Worm (Caenorhabditis elegans) whole organism, L4/young adult: Measurements from ENCODE around the gene gcy-12.

Experiments
- W03F9.2 ChIP-seq: fragments of 150-350 bp; optimal IDR thresholded peaks from 2 replicates; lab custom pipeline; 2014; ENCODE audit warnings: missing biosample characterization, missing genetic modification characterization
- dao-5 ChIP-seq: sonication (generic microtip); optimal IDR thresholded peaks from 2 replicates; lab custom pipeline; 2016; ENCODE audit warnings: missing genotype, missing genetic modification characterization, moderate library complexity, missing compliant biosample characterization
- him-1 ChIP-seq: sonication (generic microtip); optimal IDR thresholded peaks from 2 replicates; lab custom pipeline; 2016; ENCODE audit warnings: missing genotype, missing genetic modification reagents, missing genetic modification characterization, missing compliant biosample characterization

Gene gcy-12

DNA sequence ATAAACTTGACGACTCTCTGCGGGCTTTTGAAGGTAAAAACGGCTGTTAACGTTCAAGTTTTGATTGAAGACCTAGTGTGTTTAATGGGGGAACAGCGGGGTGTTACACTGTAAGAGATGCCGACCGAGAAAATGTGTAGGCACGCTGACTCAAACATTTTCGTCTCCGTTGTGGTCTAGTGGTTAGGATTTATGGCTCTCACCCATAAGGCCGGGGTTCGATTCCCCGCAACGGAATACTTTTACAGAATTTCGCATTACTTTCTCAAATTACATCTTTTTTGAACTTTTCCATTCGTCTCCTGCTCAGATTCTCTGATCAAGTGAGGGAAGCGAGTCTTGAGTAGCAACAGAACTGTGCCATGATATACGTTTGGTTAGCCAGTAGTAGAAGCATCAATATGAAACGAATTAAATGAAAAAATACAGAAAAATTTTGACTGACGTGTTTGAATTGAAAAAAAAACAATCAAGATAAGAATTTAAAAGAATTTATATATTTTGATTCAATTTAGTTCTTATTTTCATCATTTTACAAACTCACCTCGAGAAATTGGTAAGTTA, 18.5 kb upstream of the gcy-12 start, which contains the start of gene ZK622.1:
Gene ZK622.1 (plus strand): TSS at position 514 of the 564 bp plus-strand sequence.
- TF ChIP-seq him-1 (tag; lab: Kevin White, UChicago) (no peak), dao-5 (tag; lab: Kevin White, UChicago) (peak; percentile 24), W03F9.2 (tag; lab: Kevin White, UChicago) (no peak)

DNA sequence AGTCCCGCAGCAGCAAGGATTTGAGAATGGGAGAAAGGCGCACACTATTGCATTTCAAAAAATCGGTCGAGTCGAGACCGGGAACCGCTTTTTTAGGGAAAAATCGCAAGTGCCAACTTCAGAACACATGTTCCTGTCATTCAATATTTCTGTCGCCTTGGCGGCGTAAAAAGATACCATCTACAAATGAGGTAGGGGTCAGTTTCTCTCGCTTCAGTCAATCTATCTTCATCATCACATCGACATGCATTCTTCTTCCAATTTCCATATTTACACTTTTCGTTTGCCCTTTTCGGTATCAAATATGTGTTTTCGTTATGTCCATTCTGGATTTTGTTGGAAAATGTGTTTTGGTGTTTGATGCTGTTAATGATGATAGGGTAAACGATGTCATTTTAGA, 14.1 kb upstream of the gcy-12 start:
- TF ChIP-seq W03F9.2 (tag; lab: Kevin White, UChicago) (no peak), dao-5 (tag; lab: Kevin White, UChicago) (no peak), him-1 (tag; lab: Kevin White, UChicago) (no peak)

DNA sequence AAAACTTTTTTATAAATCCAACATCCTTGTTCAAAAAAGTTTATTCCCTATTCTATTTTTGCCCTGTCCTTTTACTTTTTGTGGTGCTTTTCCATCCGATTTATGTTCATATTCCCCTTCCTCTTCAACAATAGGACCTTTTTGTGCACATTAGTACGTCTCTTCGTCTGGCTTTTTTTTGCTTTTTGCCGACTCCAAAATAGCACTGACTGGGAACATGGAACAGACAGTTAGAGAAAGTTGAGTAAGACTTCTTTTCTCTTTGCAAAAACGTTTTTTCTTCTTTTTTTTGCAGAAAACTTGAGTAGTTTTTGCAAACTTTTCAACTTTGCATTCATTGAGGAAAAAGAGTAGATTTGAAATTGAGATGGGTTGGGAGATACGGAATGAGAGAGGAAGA, 10.0 kb upstream of the gcy-12 start:
- no peak for TF ChIP-seq him-1 (tag; lab: Kevin White, UChicago)
- TF ChIP-seq dao-5 (tag; lab: Kevin White, UChicago), result no peak
- TF ChIP-seq W03F9.2 (tag; lab: Kevin White, UChicago), result no peak

DNA sequence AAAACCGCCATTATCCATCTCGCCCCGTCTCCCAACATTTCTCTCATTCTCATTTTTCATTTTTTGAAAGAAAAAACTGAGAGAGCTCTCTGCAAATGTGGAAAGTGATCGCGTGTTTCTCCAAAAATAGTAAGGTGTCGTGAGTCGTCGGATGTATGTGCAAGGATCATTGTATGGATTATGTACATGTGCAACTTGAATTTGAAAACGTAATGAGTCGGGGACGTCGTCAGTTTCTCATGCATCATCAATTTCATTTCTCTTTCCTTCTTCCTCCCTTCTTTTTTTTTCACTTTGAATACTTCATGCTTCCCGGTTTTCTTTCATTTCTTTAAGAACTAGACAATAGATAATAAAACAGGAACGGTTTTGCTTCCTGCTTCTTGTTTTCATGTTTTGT, 6.7 kb upstream of the gcy-12 start:
- no peak for TF ChIP-seq him-1 (tag; lab: Kevin White, UChicago)
- no peak for TF ChIP-seq W03F9.2 (tag; lab: Kevin White, UChicago)
- no peak for TF ChIP-seq dao-5 (tag; lab: Kevin White, UChicago)

DNA sequence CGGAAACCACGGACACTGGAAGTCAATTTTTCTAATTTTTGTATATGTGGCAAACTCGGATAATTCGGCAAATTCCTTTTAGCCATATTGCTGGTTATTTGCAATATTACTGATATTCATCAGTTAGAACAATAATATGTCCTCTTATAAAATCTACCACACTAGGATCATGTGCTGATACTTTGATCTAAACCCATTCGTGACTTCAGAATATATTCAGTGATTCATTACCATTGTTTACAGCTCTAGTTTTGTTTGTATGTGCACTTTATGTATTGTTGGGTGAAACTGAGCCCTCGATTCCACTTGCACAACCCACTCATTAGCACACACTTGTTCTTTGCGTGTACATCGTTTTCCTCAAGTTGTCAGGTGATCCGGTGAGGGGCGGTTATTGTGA, 5.6 kb upstream of the gcy-12 start:
- TF ChIP-seq W03F9.2 (tag; lab: Kevin White, UChicago) (no peak), dao-5 (tag; lab: Kevin White, UChicago) (no peak), him-1 (tag; lab: Kevin White, UChicago) (no peak)

DNA sequence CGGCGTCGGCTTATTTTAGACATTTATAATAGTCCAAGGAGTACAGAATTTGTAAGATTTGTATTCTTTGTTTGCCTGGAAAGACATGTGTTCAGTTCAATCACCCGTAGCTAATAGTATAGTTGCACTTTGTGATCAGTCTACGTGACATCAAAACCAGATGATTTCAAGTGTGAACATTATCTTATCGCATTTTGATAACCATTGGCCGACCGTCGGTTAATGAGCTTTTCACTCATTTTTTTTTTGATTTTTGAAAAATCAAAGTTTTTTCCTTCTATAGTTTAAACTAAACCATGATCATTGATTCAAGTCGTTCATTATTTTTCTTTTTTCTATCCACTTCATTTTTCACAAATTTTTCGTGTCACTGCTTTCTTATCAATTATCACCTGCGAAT, 4.6 kb upstream of the gcy-12 start:
- no peak for TF ChIP-seq him-1 (tag; lab: Kevin White, UChicago)
- no peak for TF ChIP-seq W03F9.2 (tag; lab: Kevin White, UChicago)
- no peak for TF ChIP-seq dao-5 (tag; lab: Kevin White, UChicago)

DNA sequence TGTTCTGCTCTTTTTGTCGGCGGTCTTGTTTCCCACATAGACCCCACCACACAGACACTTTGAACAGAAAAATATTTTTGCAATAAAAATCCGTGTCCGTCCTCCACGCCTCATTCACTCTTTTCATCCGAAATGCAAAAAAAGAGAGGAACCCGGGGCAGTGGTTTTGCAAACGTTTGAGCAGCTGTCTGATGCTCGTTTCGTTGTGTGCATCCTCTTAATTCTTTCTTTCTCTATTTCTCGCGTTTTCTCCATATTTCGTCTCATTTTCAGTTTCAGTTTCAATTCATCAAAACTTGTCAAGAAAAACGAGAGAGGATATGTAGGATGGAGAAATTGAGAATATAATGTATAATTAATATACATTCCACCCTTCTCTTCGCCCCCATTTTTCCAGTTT, 2.9 kb upstream of the gcy-12 start:
- TF ChIP-seq him-1 (tag; lab: Kevin White, UChicago) (no peak), dao-5 (tag; lab: Kevin White, UChicago) (no peak), W03F9.2 (tag; lab: Kevin White, UChicago) (no peak)

DNA sequence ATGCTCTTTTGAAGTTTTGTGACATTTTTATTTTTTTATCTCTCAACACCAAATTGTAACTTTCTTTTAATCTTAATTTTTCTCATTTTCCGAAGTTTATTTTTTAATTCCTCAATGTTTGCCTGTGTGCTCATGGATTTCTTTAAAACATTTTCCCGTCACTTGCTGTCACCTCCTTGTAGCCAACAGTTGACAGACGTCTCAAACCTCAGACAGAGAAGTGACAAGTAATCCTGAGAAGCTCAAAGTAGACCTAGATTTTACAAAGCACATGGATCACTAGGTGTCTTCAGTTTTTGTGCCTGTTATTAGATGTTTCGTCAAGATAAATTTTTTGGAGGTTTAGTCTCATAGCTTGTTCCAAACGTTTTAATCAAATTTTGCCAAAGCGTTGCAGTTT, 2.1 kb upstream of the gcy-12 start:
- TF ChIP-seq W03F9.2 (tag; lab: Kevin White, UChicago), result no peak
- TF ChIP-seq dao-5 (tag; lab: Kevin White, UChicago), result no peak
- TF ChIP-seq him-1 (tag; lab: Kevin White, UChicago), result no peak

DNA sequence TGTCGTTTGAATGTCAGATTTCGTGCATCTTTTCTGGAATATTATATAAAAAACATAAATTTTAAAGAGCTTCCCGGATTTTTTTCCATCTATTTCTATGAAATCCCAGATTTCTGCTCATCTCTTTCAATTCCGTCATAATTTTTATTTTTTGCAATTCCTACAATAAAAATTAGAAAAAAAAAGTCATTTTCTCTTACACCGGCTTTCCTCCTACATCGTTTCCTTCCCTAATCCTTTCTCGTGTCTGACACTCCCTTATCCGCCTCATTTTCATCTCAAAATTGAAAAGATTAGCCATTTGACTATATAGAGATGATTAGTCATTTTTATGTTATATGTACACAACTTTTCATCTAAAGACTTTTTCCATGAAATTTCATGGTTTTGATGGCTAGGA, 1.1 kb upstream of the gcy-12 start:
- TF ChIP-seq him-1 (tag; lab: Kevin White, UChicago) (no peak), dao-5 (tag; lab: Kevin White, UChicago) (no peak), W03F9.2 (tag; lab: Kevin White, UChicago) (no peak)

DNA sequence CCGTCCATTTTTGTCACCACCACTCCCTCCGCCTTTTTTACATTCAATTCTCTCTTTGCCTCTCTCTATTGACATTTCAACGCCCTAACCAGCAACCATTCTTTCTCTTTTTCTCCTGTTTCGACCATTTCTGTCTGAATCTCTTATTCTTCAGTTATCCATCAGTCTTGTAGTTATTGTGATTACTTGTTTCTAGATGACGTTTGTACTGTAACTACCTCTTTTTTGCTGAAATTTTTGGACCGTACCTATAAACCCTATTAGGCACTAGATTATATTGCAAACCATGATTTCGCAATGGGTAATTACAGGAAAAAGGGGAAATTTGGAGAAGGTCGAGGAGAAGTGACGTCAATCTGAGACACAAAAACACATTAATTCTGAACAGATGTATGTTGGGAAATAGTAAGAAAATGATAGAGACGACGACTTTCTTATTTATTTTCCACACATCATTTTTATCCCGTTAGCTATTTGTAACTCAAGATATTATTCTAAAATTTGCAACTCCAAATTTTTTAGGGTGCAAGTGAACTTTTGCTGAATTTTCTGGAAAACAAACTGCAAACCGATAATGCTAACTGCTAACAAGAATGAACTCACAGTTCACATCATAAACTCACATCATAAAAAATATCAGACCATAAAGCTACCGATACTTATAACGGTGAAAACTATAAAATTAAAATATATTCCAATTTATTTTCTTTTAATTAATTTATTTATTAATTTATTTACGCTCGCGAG, 8.5 kb downstream of the gcy-12 start:
- no peak for TF ChIP-seq W03F9.2 (tag; lab: Kevin White, UChicago)
- TF ChIP-seq dao-5 (tag; lab: Kevin White, UChicago), result no peak
- TF ChIP-seq him-1 (tag; lab: Kevin White, UChicago), result no peak

DNA sequence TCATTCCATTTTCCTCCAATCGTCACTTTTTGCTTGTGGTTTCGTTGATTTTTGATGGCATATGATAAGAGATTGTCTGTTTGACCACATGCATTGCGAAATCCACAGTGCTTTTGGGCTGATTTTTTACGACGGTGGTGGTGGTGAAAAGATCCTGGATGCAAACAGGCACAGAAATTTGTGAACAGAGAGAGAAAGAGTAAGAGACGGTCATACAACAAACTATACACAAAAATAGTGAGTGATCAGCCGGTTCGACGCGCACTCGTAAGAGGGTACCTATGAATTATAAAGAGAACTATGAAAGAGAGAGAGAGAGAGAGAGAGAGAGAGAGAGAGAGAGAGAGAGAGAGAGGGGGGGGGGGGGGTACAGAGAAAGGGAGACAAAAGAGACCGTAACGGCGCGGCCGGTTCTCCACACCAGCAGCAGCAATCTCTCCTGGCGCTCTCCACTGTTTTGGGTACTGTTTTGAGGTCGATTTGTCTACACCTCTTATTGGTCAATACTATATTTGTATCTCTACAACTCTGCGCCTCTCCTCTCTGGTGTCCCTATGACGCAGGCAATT, 10.0 kb downstream of the gcy-12 start:
- TF ChIP-seq W03F9.2 (tag; lab: Kevin White, UChicago) (peak; percentile 8), him-1 (tag; lab: Kevin White, UChicago) (no peak)

DNA sequence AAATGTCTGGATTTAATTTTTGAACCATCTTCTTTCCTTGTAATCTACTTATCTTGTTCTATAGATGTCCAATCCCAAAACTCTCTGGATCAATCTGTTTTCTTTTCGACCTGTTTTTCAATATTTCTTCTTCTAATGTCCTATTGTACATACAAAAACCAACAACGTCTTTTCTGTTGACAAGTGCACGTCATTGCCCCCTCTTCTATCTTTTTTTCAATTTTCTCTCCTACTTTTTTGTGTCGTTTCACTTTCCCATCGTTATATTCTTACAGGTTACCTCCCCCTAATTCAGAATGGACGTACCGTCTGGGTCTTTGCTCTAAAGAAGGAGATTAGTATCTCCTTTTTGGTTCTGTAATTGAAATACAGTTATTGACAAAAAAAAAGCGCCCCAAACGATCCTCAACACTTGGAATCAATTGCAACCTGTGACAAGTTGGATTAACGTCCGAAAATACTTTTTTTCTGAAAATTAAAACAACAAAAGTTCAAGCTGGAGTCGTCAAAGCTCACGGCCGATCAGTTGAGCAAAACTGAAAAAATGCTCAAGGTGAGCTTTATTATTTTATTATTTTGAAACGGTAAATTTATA, 11.0 kb downstream of the gcy-12 start, which contains the start of gene vhp-1:
Gene vhp-1 (plus strand): TSS at position 545 of the 595 bp plus-strand sequence.
- TF ChIP-seq him-1 (tag; lab: Kevin White, UChicago) (no peak), dao-5 (tag; lab: Kevin White, UChicago) (no peak), W03F9.2 (tag; lab: Kevin White, UChicago) (no peak)

DNA sequence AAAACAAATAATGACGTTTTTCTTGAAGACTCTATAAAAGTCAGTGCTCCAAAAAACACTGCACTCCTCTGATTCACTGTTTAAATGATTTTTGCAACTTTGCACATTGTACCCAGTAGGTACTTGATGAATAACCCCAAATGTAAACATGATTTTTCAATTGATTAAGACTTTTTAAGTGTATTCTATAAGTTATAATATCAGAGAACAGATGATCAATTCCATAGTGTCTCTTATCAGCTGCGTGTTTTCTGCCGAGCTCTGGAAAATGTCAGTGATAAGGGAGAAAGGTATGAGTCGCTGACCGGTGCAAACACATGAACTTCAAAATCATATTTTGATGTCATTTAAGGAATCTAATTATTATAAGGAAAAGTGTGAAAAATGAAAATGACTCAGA, 11.9 kb downstream of the gcy-12 start:
- no peak for TF ChIP-seq W03F9.2 (tag; lab: Kevin White, UChicago)
- no peak for TF ChIP-seq dao-5 (tag; lab: Kevin White, UChicago)
- TF ChIP-seq him-1 (tag; lab: Kevin White, UChicago), result no peak
